Fruit fly (Drosophila melanogaster) Kc167 (cell line): ENCODE results near the gene Hexim.

Experiments
- Myc ChIP-seq: fragments of >200 bp; optimal IDR thresholded peaks from 2 replicates; lab custom pipeline; 2017; ENCODE audit warnings: missing external identifiers
- Sin3A ChIP-seq: fragments of >200 bp; optimal IDR thresholded peaks from 2 replicates; lab custom pipeline; 2018; ENCODE audit warnings: missing external identifiers
- h ChIP-seq: fragments of >200 bp; optimal IDR thresholded peaks from 3 replicates; lab custom pipeline; 2018; ENCODE audit warnings: missing external identifiers
- insv ChIP-seq: fragments of >200 bp; optimal IDR thresholded peaks from 3 replicates; lab custom pipeline; 2018; ENCODE audit warnings: missing external identifiers
- psq ChIP-seq: fragments of >200 bp; optimal IDR thresholded peaks from 2 replicates; lab custom pipeline; 2017; ENCODE audit warnings: missing external identifiers
- ttk ChIP-seq: sonication (Bioruptor generic); optimal IDR thresholded peaks from 2 replicates; lab custom pipeline; 2017; ENCODE audit warnings: missing external identifiers

DNA sequence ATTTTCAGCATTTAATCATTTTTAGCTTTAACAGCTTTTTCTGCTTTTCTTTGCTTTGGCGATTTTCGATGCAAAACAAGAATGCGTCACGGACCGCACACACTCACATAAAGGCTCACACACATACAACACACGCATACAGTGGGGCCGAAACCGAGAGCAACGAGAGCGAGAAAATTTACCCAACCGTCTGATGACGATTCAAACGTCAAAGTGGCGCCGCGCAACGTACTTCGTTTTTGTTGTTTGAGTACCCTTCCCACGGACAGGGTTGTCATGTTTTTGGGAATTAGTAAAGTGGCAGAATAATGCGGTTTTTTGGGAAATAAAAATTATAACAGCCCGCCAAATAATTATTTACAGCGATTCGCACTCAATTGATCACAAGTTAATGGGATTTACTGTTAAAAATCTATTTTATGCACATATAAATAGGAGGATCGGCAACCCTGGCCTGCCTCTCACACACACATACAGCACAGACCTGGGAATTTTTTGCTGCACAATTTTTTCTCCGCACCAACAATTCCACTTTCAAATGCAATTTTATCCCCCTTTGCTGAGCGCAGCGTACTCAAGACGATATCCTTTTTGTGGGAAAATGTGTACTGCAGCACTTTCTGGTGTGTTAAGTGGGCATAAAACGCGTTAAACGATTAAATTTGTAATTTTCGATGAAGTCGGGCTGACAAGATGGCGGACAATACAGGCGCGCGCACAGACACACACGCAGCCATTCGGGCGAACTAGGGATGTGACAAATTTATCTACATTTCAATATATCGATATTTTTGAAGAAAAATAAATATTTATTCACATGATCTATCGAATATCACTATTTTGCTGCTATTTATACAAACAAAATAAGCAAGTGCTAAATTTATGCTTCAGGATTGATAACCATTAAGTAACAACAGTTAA lies 4.0 kb upstream of the Hexim start:
- TF ChIP-seq psq (no peak), Myc (no peak), h (lab: Kevin White, UChicago) (no peak), Sin3A (lab: Kevin White, UChicago) (no peak), insv (lab: Kevin White, UChicago) (no peak), ttk (lab: Kevin White, UChicago) (no peak)
